Fruit fly (Drosophila melanogaster) whole organism, embryonic: ENCODE measurements around the gene Elp6.

Experiments
- CG15696 ChIP-seq: fragments of 200-800 bp; sonication (Bioruptor generic); optimal IDR thresholded peaks from 2 replicates; lab custom pipeline; 2019; ENCODE audit warnings: missing biosample characterization, mild to moderate bottlenecking, missing genetic modification characterization, moderate library complexity
- inv ChIP-seq: fragments of 200-800 bp; sonication (Bioruptor generic); IDR thresholded peaks from 2 replicates; pipeline ENCODE4 v1.3.6; 2022; ENCODE audit warnings: missing biosample characterization, missing genetic modification characterization; ENCODE audit not compliant: partially characterized antibody
- lola ChIP-seq, 3 experiments: fragments of >200 bp in 2 of 3; fragments of 200-800 bp in 1 of 3; sonication (Bioruptor generic) in 1 of 3; optimal IDR thresholded peaks; 2 replicates each; lab custom pipeline; 2017 to 2019; ENCODE audit warnings: missing biosample characterization in 3 of 3, missing genetic modification characterization in 3 of 3, mild to moderate bottlenecking in 1 of 3, moderate library complexity in 1 of 3
- mam ChIP-seq: fragments of 200-800 bp; sonication (Bioruptor generic); optimal IDR thresholded peaks from 3 replicates; lab custom pipeline; 2016; ENCODE audit warnings: missing biosample characterization, missing genetic modification characterization
- tap ChIP-seq: fragments of 200-800 bp; optimal IDR thresholded peaks from 3 replicates; lab custom pipeline; 2019; ENCODE audit warnings: missing biosample characterization, mild to moderate bottlenecking, missing genetic modification characterization, moderate library complexity
- wor ChIP-seq: fragments of 200-800 bp; sonication (Bioruptor generic); IDR thresholded peaks from 2 replicates; pipeline ENCODE4 v1.3.6; 2022; ENCODE audit warnings: missing biosample characterization, missing genetic modification characterization

- TF ChIP-seq wor (GFP tag; lab: Robert Waterston, UW) (no peak), CG15696 (tag; lab: Kevin White, UChicago) (no peak), tap (no peak), mam (no peak), lola (GFP tag; optimal IDR thresholded peaks at IDR 0.05; lab: Kevin White, UChicago) (no peak), inv (GFP tag; lab: Robert Waterston, UW) (no peak)
Observed at dm6 chr3R:13360108-13360507, 6.6 kb downstream of the Elp6 start.
